Fruit fly (Drosophila melanogaster) whole organism, embryonic: ENCODE results near the gene mAChR-C.
A peak's percentile ranks its signal among the peaks of the same experiment; 100 is the strongest.

Experiments used
- ATbp ChIP-seq: fragments of 200-800 bp; sonication (Bioruptor generic); optimal IDR thresholded peaks from 2 replicates; lab custom pipeline; 2017; ENCODE audit warnings: missing biosample characterization, mild to moderate bottlenecking, missing genetic modification characterization, missing genetic modification reagents
- CG12155 ChIP-seq: fragments of 200-800 bp; sonication (Bioruptor generic); optimal IDR thresholded peaks from 3 replicates; lab custom pipeline; 2016; ENCODE audit warnings: missing biosample characterization, missing genetic modification characterization
- CG12299 ChIP-seq: fragments of 200-800 bp; sonication (Bioruptor generic); optimal IDR thresholded peaks from 2 replicates; lab custom pipeline; 2018; ENCODE audit warnings: missing biosample characterization, mild to moderate bottlenecking, missing genetic modification characterization
- CG12391 ChIP-seq: fragments of 200-800 bp; sonication (Bioruptor generic); optimal IDR thresholded peaks from 3 replicates; lab custom pipeline; 2018; ENCODE audit warnings: missing biosample characterization, mild to moderate bottlenecking, missing genetic modification characterization, moderate library complexity
- CG13287 ChIP-seq: fragments of 200-800 bp; sonication (Bioruptor generic); IDR thresholded peaks from 2 replicates; pipeline ENCODE4 v1.3.6; 2022; ENCODE audit warnings: missing biosample characterization, missing genetic modification characterization; ENCODE audit not compliant: partially characterized antibody
- CG17361 ChIP-seq: fragments of 200-800 bp; sonication (Bioruptor generic); IDR thresholded peaks from 3 replicates; pipeline ENCODE4 v1.3.6; 2022; ENCODE audit warnings: missing biosample characterization, missing genetic modification characterization
- CG18262 ChIP-seq: fragments of 200-800 bp; optimal IDR thresholded peaks from 3 replicates; lab custom pipeline; 2019; ENCODE audit warnings: missing biosample characterization, mild to moderate bottlenecking, missing genetic modification characterization, moderate library complexity
- CG18764 ChIP-seq: fragments of 200-800 bp; sonication (Bioruptor generic); optimal IDR thresholded peaks from 3 replicates; lab custom pipeline; 2016; ENCODE audit warnings: missing biosample characterization, missing genetic modification characterization
- CG2120 ChIP-seq: fragments of 200-800 bp; sonication (Bioruptor generic); optimal IDR thresholded peaks from 3 replicates; lab custom pipeline; 2016; ENCODE audit warnings: missing biosample characterization, missing genetic modification characterization
- CG2875 ChIP-seq: fragments of 200-800 bp; sonication (Bioruptor generic); optimal IDR thresholded peaks from 2 replicates; lab custom pipeline; 2017; ENCODE audit warnings: missing biosample characterization, mild to moderate bottlenecking, missing genetic modification characterization, missing genetic modification reagents
- CG3163 ChIP-seq: fragments of 200-800 bp; sonication (Bioruptor generic); optimal IDR thresholded peaks from 3 replicates; lab custom pipeline; 2016; ENCODE audit warnings: missing biosample characterization, missing genetic modification characterization
- CG32532 ChIP-seq: fragments of 200-800 bp; sonication (Bioruptor generic); IDR thresholded peaks from 2 replicates; pipeline ENCODE4 v1.3.6; 2022; ENCODE audit warnings: missing biosample characterization, missing genetic modification characterization
- CG3995 ChIP-seq: fragments of 200-800 bp; sonication (Bioruptor generic); optimal IDR thresholded peaks from 3 replicates; lab custom pipeline; 2016; ENCODE audit warnings: missing biosample characterization, missing genetic modification characterization
- CG42726 ChIP-seq: fragments of 200-800 bp; sonication (Bioruptor generic); IDR thresholded peaks from 2 replicates; pipeline ENCODE4 v1.3.6; 2022; ENCODE audit warnings: missing biosample characterization, missing genetic modification characterization; ENCODE audit not compliant: partially characterized antibody
- CG7963 ChIP-seq: fragments of 200-800 bp; sonication (Bioruptor generic); IDR thresholded peaks from 3 replicates; pipeline ENCODE4 v1.3.6; 2022; ENCODE audit warnings: missing biosample characterization, missing genetic modification characterization; ENCODE audit not compliant: partially characterized antibody
- CG7987 ChIP-seq: fragments of 200-800 bp; sonication (Bioruptor generic); optimal IDR thresholded peaks from 2 replicates; lab custom pipeline; 2018; ENCODE audit warnings: missing biosample characterization, mild to moderate bottlenecking, missing genetic modification characterization, moderate library complexity
- CG8944 ChIP-seq: fragments of 200-800 bp; sonication (Bioruptor generic); optimal IDR thresholded peaks from 3 replicates; lab custom pipeline; 2016; ENCODE audit warnings: missing biosample characterization, missing genetic modification characterization
- CG9727 ChIP-seq: fragments of 200-800 bp; sonication (Bioruptor generic); optimal IDR thresholded peaks from 3 replicates; lab custom pipeline; 2017; ENCODE audit warnings: missing biosample characterization, mild to moderate bottlenecking, missing genetic modification characterization
- CG9797 ChIP-seq: fragments of 200-800 bp; sonication (Bioruptor generic); optimal IDR thresholded peaks from 3 replicates; lab custom pipeline; 2018; ENCODE audit warnings: missing biosample characterization, mild to moderate bottlenecking, missing genetic modification characterization
- Dll ChIP-seq: fragments of 200-800 bp; sonication (Bioruptor generic); IDR thresholded peaks from 4 replicates; pipeline ENCODE4 v1.3.6; 2022; ENCODE audit warnings: missing biosample characterization, missing genetic modification characterization; ENCODE audit not compliant: partially characterized antibody
- ERR ChIP-seq: fragments of 200-800 bp; sonication (Bioruptor generic); optimal IDR thresholded peaks from 2 replicates; lab custom pipeline; 2016; ENCODE audit warnings: missing biosample characterization, missing genetic modification characterization
- Ets65A ChIP-seq: fragments of 200-800 bp; sonication (Bioruptor generic); peaks from one replicate; lab custom pipeline; 2016; ENCODE audit warnings: missing biosample characterization, missing genetic modification characterization
- Fer2 ChIP-seq: fragments of 200-800 bp; sonication (Bioruptor generic); optimal IDR thresholded peaks from 2 replicates; lab custom pipeline; 2018; ENCODE audit warnings: missing biosample characterization, mild to moderate bottlenecking, missing genetic modification characterization, moderate library complexity
- H15 ChIP-seq: fragments of 200-800 bp; sonication (Bioruptor generic); IDR thresholded peaks from 3 replicates; pipeline ENCODE4 v1.3.6; 2022; ENCODE audit warnings: missing biosample characterization, missing genetic modification characterization
- HLH4C ChIP-seq: fragments of 200-800 bp; sonication (Bioruptor generic); IDR thresholded peaks from 3 replicates; pipeline ENCODE4 v1.3.6; 2022; ENCODE audit warnings: missing biosample characterization, missing genetic modification characterization; ENCODE audit not compliant: partially characterized antibody
- Hand ChIP-seq: fragments of 200-800 bp; sonication (Bioruptor generic); optimal IDR thresholded peaks from 2 replicates; lab custom pipeline; 2017; ENCODE audit warnings: mild to moderate bottlenecking, missing biosample characterization, missing genetic modification reagents, missing genetic modification characterization
- Hr78 ChIP-seq, 2 experiments: fragments of 200-800 bp in 1 of 2; fragments of >200 bp in 1 of 2; sonication (Bioruptor generic) in 1 of 2; optimal IDR thresholded peaks; 2 replicates each; lab custom pipeline; 2017 to 2019; ENCODE audit warnings: missing biosample characterization in 2 of 2, missing genetic modification characterization in 2 of 2, mild to moderate bottlenecking in 1 of 2, moderate library complexity in 1 of 2
- Hsf ChIP-seq: fragments of 200-800 bp; sonication (Bioruptor generic); optimal IDR thresholded peaks from 3 replicates; lab custom pipeline; 2016; ENCODE audit warnings: missing biosample characterization, missing genetic modification characterization
- Meics ChIP-seq: fragments of 200-800 bp; sonication (Bioruptor generic); optimal IDR thresholded peaks from 2 replicates; lab custom pipeline; 2017; ENCODE audit warnings: missing biosample characterization, mild to moderate bottlenecking, missing genetic modification characterization
- Nf-YB ChIP-seq: fragments of 200-800 bp; sonication (Bioruptor generic); optimal IDR thresholded peaks from 3 replicates; lab custom pipeline; 2019; ENCODE audit warnings: missing biosample characterization, mild to moderate bottlenecking, missing genetic modification characterization, moderate library complexity
- Usf ChIP-seq: fragments of 200-800 bp; sonication (Bioruptor generic); optimal IDR thresholded peaks from 2 replicates; lab custom pipeline; 2017; ENCODE audit warnings: missing genotype, missing biosample characterization, missing genetic modification characterization
- abd-A ChIP-seq: fragments of 200-800 bp; sonication (Bioruptor generic); optimal IDR thresholded peaks from 3 replicates; lab custom pipeline; 2019; ENCODE audit warnings: missing biosample characterization, mild to moderate bottlenecking, missing genetic modification characterization, moderate library complexity
- bbx ChIP-seq: fragments of 200-800 bp; sonication (Bioruptor generic); IDR thresholded peaks from 2 replicates; pipeline ENCODE4 v1.3.6; 2022; ENCODE audit warnings: missing biosample characterization, missing genetic modification characterization; ENCODE audit not compliant: partially characterized antibody
- ci ChIP-seq: fragments of 200-800 bp; sonication (Bioruptor generic); IDR thresholded peaks from 3 replicates; pipeline ENCODE4 v1.3.6; 2022; ENCODE audit warnings: missing biosample characterization, missing genetic modification characterization
- disco-r ChIP-seq: fragments of 200-800 bp; sonication (Bioruptor generic); optimal IDR thresholded peaks from 2 replicates; lab custom pipeline; 2016; ENCODE audit warnings: missing biosample characterization, missing genetic modification characterization
- gsb ChIP-seq: fragments of 200-800 bp; sonication (Bioruptor generic); IDR thresholded peaks from 2 replicates; pipeline ENCODE4 v1.3.6; 2022; ENCODE audit warnings: missing biosample characterization, missing genetic modification characterization
- klu ChIP-seq: fragments of 200-800 bp; sonication (Bioruptor generic); IDR thresholded peaks from 2 replicates; pipeline ENCODE4 v1.3.6; 2022; ENCODE audit warnings: missing biosample characterization, missing genetic modification characterization
- maf-S ChIP-seq: fragments of 200-800 bp; sonication (Bioruptor generic); optimal IDR thresholded peaks from 2 replicates; lab custom pipeline; 2016; ENCODE audit warnings: missing biosample characterization, missing genetic modification characterization
- nerfin-1 ChIP-seq: fragments of 200-800 bp; sonication (Bioruptor generic); optimal IDR thresholded peaks from 3 replicates; lab custom pipeline; 2019; ENCODE audit warnings: missing biosample characterization, mild to moderate bottlenecking, missing genetic modification characterization, moderate library complexity
- peb ChIP-seq: fragments of 200-800 bp; sonication (Bioruptor generic); IDR thresholded peaks from 2 replicates; pipeline ENCODE4 v1.3.6; 2022; ENCODE audit warnings: missing biosample characterization, missing genetic modification characterization
- prd ChIP-seq, 3 experiments: fragments of >200 bp in 2 of 3; fragments of 200-800 bp in 1 of 3; sonication (Bioruptor generic) in 1 of 3; optimal IDR thresholded peaks in 2 of 3; IDR thresholded peaks in 1 of 3; 2 replicates in 2 of 3; 3 replicates in 1 of 3; pipeline versions ENCODE4 v1.3.6 to Lab custom; 2017 to 2022; ENCODE audit warnings: missing biosample characterization in 1 of 3, missing genetic modification characterization in 1 of 3
- ranshi ChIP-seq: fragments of 200-800 bp; sonication (Bioruptor generic); IDR thresholded peaks from 2 replicates; pipeline ENCODE4 v1.3.6; 2022; ENCODE audit warnings: missing biosample characterization, missing genetic modification characterization
- sob ChIP-seq: fragments of 200-800 bp; sonication (Bioruptor generic); IDR thresholded peaks from 2 replicates; pipeline ENCODE4 v1.3.6; 2022; ENCODE audit warnings: missing biosample characterization, missing genetic modification characterization
- sqz ChIP-seq: fragments of 200-800 bp; sonication (Bioruptor generic); optimal IDR thresholded peaks from 3 replicates; lab custom pipeline; 2018; ENCODE audit warnings: missing biosample characterization, mild to moderate bottlenecking, missing genetic modification characterization
- sr ChIP-seq: fragments of 200-800 bp; sonication (Bioruptor generic); IDR thresholded peaks from 3 replicates; pipeline ENCODE4 v1.3.6; 2022; ENCODE audit warnings: missing biosample characterization, missing genetic modification characterization
- ssp ChIP-seq: fragments of 200-800 bp; sonication (Bioruptor generic); IDR thresholded peaks from 2 replicates; pipeline ENCODE4 v1.3.6; 2022; ENCODE audit warnings: missing biosample characterization, missing genetic modification characterization
- stc ChIP-seq: fragments of 200-800 bp; sonication (Bioruptor generic); IDR thresholded peaks from 2 replicates; pipeline ENCODE4 v1.3.6; 2022; ENCODE audit warnings: missing biosample characterization, missing genetic modification characterization
- trem ChIP-seq: fragments of 200-800 bp; optimal IDR thresholded peaks from 3 replicates; lab custom pipeline; 2019; ENCODE audit warnings: missing biosample characterization, mild to moderate bottlenecking, missing genetic modification characterization, moderate library complexity
- tup ChIP-seq: fragments of 200-800 bp; sonication (Bioruptor generic); optimal IDR thresholded peaks from 2 replicates; lab custom pipeline; 2016; ENCODE audit warnings: missing biosample characterization, mild to moderate bottlenecking, missing genetic modification characterization, moderate library complexity

The mAChR-C gene

dm6 chrX:6856332-6856995, 24.0 kb upstream of the mAChR-C start (continued):
- no peak for TF ChIP-seq CG13287 (GFP tag; lab: Robert Waterston, UW)
- TF ChIP-seq CG8944, result no peak
- peak; percentile 35 for TF ChIP-seq Ets65A (GFP tag; lab: Kevin White, UChicago)
- no peak for TF ChIP-seq CG3995 (GFP tag; lab: Kevin White, UChicago)
- TF ChIP-seq H15 (GFP tag; lab: Robert Waterston, UW), result peak; percentile 68; the same call in 2 of the 3 replicates
- no peak for TF ChIP-seq Usf (GFP tag; lab: Kevin White, UChicago)
- TF ChIP-seq prd (optimal IDR thresholded peaks at IDR 0.05; lab: Kevin White, UChicago), result no peak
- peak; percentile 73 for TF ChIP-seq prd (GFP tag; IDR thresholded peaks at IDR 0.05; lab: Robert Waterston, UW)
- TF ChIP-seq CG17361, result peak; percentile 72
- no peak for TF ChIP-seq CG18764 (GFP tag; lab: Kevin White, UChicago)
- TF ChIP-seq ERR (GFP tag; lab: Kevin White, UChicago), result no peak
- TF ChIP-seq CG7963 (GFP tag; lab: Robert Waterston, UW), result no peak
- TF ChIP-seq ATbp, result peak; percentile 76
- TF ChIP-seq tup, result no peak
- no peak for TF ChIP-seq bbx (GFP tag; lab: Robert Waterston, UW)
- TF ChIP-seq nerfin-1 (tag; lab: Kevin White, UChicago), result peak; percentile 2
- TF ChIP-seq CG2875, result peak; percentile 32
- no peak for TF ChIP-seq abd-A (tag; lab: Kevin White, UChicago)
- TF ChIP-seq disco-r (GFP tag; lab: Kevin White, UChicago), result no peak
- peak; percentile 79 for TF ChIP-seq ci
- peak; percentile 55 for TF ChIP-seq CG2120 (GFP tag; lab: Kevin White, UChicago)
- TF ChIP-seq CG12299 (tag; lab: Kevin White, UChicago), result peak; percentile 38
- no peak for TF ChIP-seq Fer2 (tag; lab: Kevin White, UChicago)
- TF ChIP-seq CG12391 (tag; lab: Kevin White, UChicago), result peak; percentile 68
- peak; percentile 79 for TF ChIP-seq CG18262 (tag; lab: Kevin White, UChicago)
- peak; percentile 38 for TF ChIP-seq trem (tag; lab: Kevin White, UChicago)
- TF ChIP-seq CG32532, result peak; percentile 79
- TF ChIP-seq Hr78 (GFP tag; optimal IDR thresholded peaks at IDR 0.05; lab: Kevin White, UChicago), result no peak
- TF ChIP-seq Hsf (GFP tag; lab: Kevin White, UChicago), result peak; percentile 16
- peak; percentile 60; the same call in 1 of the 2 replicates for TF ChIP-seq ssp
- TF ChIP-seq klu, result peak; percentile 50; the same call in 1 of the 2 replicates
- TF ChIP-seq sob (GFP tag; lab: Robert Waterston, UW), result peak; percentile 82
- no peak for TF ChIP-seq peb (GFP tag; lab: Robert Waterston, UW)
- TF ChIP-seq CG9727 (GFP tag; lab: Kevin White, UChicago), result peak; percentile 48
- TF ChIP-seq Dll (GFP tag; lab: Robert Waterston, UW), result no peak
- TF ChIP-seq maf-S, result no peak
- TF ChIP-seq gsb (GFP tag; lab: Robert Waterston, UW), result peak; percentile 23
- no peak for TF ChIP-seq sqz
- TF ChIP-seq Nf-YB, result peak; percentile 45
- no peak for TF ChIP-seq CG9797
- TF ChIP-seq sr (GFP tag; lab: Robert Waterston, UW), result peak; percentile 33; the same call in 1 of the 3 replicates
- TF ChIP-seq Hand (GFP tag; lab: Kevin White, UChicago), result no peak
- TF ChIP-seq CG12155, result peak; percentile 26
- peak; percentile 78 for TF ChIP-seq Meics
- no peak for TF ChIP-seq CG3163 (GFP tag; lab: Kevin White, UChicago)
- no peak for TF ChIP-seq HLH4C (GFP tag; lab: Robert Waterston, UW)
- TF ChIP-seq stc, result peak; percentile 78
- no peak for TF ChIP-seq CG42726
- TF ChIP-seq ranshi (GFP tag; lab: Robert Waterston, UW), result peak; percentile 71
- TF ChIP-seq CG7987 (GFP tag; lab: Kevin White, UChicago), result no peak
